Worm (Caenorhabditis elegans) whole organism, L3 larva: ENCODE results near the gene srh-147.

Experiments
- R02D3.7 ChIP-seq: fragments of 150-350 bp; optimal IDR thresholded peaks from 2 replicates; lab custom pipeline; 2014; ENCODE audit warnings: missing biosample characterization, missing genetic modification characterization
- ama-1 ChIP-seq: fragments of 150-350 bp; optimal IDR thresholded peaks from 2 replicates; lab custom pipeline; 2018
- elt-2 ChIP-seq: sonication (generic microtip); optimal IDR thresholded peaks from 2 replicates; lab custom pipeline; 2016; ENCODE audit warnings: missing genetic modification reagents, mild to moderate bottlenecking, missing genetic modification characterization, missing compliant biosample characterization
- elt-3 ChIP-seq, 3 experiments: fragments of 150-350 bp in 1 of 3; sonication (generic microtip) in 2 of 3; optimal IDR thresholded peaks; 2 replicates in 2 of 3; 4 replicates in 1 of 3; lab custom pipeline; 2014 to 2017; ENCODE audit warnings: missing biosample characterization in 3 of 3, missing genetic modification characterization in 3 of 3
- fkh-2 ChIP-seq: fragments of 150-350 bp; optimal IDR thresholded peaks from 2 replicates; lab custom pipeline; 2014; ENCODE audit warnings: missing biosample characterization, missing genetic modification reagents, missing genetic modification characterization
- fos-1 ChIP-seq: fragments of 150-350 bp; optimal IDR thresholded peaks from 2 replicates; lab custom pipeline; 2014; ENCODE audit warnings: missing biosample characterization, missing genetic modification characterization
- jun-1 ChIP-seq: fragments of 150-350 bp; optimal IDR thresholded peaks from 2 replicates; lab custom pipeline; 2014; ENCODE audit warnings: missing biosample characterization, missing genetic modification reagents, missing genetic modification characterization
- nfya-1 ChIP-seq: sonication (generic microtip); optimal IDR thresholded peaks from 2 replicates; lab custom pipeline; 2017; ENCODE audit warnings: missing genetic modification characterization, mild to moderate bottlenecking, missing compliant biosample characterization, antibody characterized with exemption, moderate library complexity; ENCODE audit not compliant: insufficient read depth
- nhr-76 ChIP-seq: fragments of 150-350 bp; sonication (generic microtip); optimal IDR thresholded peaks from 5 replicates; lab custom pipeline; 2014; ENCODE audit warnings: missing biosample characterization, missing genetic modification characterization
- tbx-2 ChIP-seq: sonication (generic microtip); optimal IDR thresholded peaks from 2 replicates; lab custom pipeline; 2016; ENCODE audit warnings: mild to moderate bottlenecking, missing genetic modification characterization, missing compliant biosample characterization
- zag-1 ChIP-seq: fragments of 150-350 bp; optimal IDR thresholded peaks from 2 replicates; lab custom pipeline; 2014; ENCODE audit warnings: missing biosample characterization, missing genetic modification characterization
- ztf-11 ChIP-seq: fragments of 150-350 bp; optimal IDR thresholded peaks from 2 replicates; lab custom pipeline; 2014; ENCODE audit warnings: missing biosample characterization, missing genetic modification characterization

DNA sequence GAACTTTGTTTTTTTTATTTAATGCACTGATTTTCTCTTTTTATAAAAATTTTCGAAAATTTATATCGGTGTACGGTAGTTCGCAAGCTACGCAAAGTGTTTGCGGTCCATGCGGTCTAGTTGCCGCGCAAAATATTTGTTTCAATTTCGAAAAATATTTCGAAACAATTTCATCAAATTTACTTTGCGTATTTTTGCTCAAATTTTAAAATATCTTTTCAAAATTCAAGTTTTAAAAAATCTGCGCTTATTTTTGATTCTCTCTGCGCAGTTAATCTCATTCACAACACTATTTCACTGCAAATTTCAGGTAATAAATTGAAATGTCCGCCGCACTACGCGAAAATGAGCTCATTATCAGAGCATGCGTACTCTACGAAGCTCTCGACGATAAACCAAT lies 17.2 kb upstream of the srh-147 start, which contains the start of gene fbxa-197:
- no peak for TF ChIP-seq ztf-11 (tag; lab: Kevin White, UChicago)
- TF ChIP-seq fkh-2, result no peak
- TF ChIP-seq R02D3.7 (tag; lab: Kevin White, UChicago), result no peak
- no peak for TF ChIP-seq zag-1 (tag; lab: Kevin White, UChicago)
- no peak for TF ChIP-seq ama-1 (lab: Kevin White, UChicago)
- TF ChIP-seq fos-1, result no peak
- no peak for TF ChIP-seq elt-3 (tag; optimal IDR thresholded peaks at IDR 0.05; lab: Kevin White, UChicago)
- TF ChIP-seq nfya-1 (tag; lab: Kevin White, UChicago), result no peak
- TF ChIP-seq jun-1 (tag; lab: Kevin White, UChicago), result no peak
- no peak for TF ChIP-seq elt-2 (tag; lab: Kevin White, UChicago)
- no peak for TF ChIP-seq tbx-2 (tag; lab: Kevin White, UChicago)
- TF ChIP-seq nhr-76, result no peak
